Worm (Caenorhabditis elegans) whole organism, mixed stage, embryonic: ENCODE data around the gene K05D4.9.

ENCODE experiments used
- ceh-83 ChIP-seq: fragments of 200-800 bp; sonication (Bioruptor generic); optimal IDR thresholded peaks from 2 replicates; lab custom pipeline; 2018; ENCODE audit warnings: mild to moderate bottlenecking, missing genetic modification characterization, missing compliant biosample characterization
- cnd-1 ChIP-seq: fragments of 200-800 bp; sonication (Bioruptor generic); optimal IDR thresholded peaks from 2 replicates; lab custom pipeline; 2018; ENCODE audit warnings: mild to moderate bottlenecking, missing genetic modification characterization, missing compliant biosample characterization
- lin-13 ChIP-seq: fragments of 150-350 bp; optimal IDR thresholded peaks from 2 replicates; lab custom pipeline; 2014; ENCODE audit warnings: missing biosample characterization, missing genetic modification characterization
- lin-32 ChIP-seq: fragments of 200-800 bp; sonication (Bioruptor generic); optimal IDR thresholded peaks from 2 replicates; lab custom pipeline; 2018; ENCODE audit warnings: mild to moderate bottlenecking, missing genetic modification characterization, missing compliant biosample characterization
- nhr-237 ChIP-seq: fragments of 150-350 bp; optimal IDR thresholded peaks from 2 replicates; lab custom pipeline; 2014; ENCODE audit warnings: missing biosample characterization, missing genetic modification characterization
- nhr-76 ChIP-seq: sonication (generic microtip); optimal IDR thresholded peaks from 2 replicates; lab custom pipeline; 2017; ENCODE audit warnings: missing biosample characterization, missing genetic modification characterization
- snpc-4 ChIP-seq: fragments of 150-350 bp; optimal IDR thresholded peaks from 2 replicates; lab custom pipeline; 2014; ENCODE audit warnings: missing biosample characterization, missing genetic modification characterization
- unc-39 ChIP-seq: fragments of 150-350 bp; optimal IDR thresholded peaks from 2 replicates; lab custom pipeline; 2014; ENCODE audit warnings: missing biosample characterization, missing genetic modification characterization
- unc-62 ChIP-seq: fragments of 150-350 bp; optimal IDR thresholded peaks from 2 replicates; lab custom pipeline; 2014; ENCODE audit warnings: missing biosample characterization, missing genetic modification reagents, missing genetic modification characterization
- ztf-11 ChIP-seq: fragments of 150-350 bp; optimal IDR thresholded peaks from 2 replicates; lab custom pipeline; 2014; ENCODE audit warnings: missing biosample characterization, missing genetic modification characterization

DNA sequence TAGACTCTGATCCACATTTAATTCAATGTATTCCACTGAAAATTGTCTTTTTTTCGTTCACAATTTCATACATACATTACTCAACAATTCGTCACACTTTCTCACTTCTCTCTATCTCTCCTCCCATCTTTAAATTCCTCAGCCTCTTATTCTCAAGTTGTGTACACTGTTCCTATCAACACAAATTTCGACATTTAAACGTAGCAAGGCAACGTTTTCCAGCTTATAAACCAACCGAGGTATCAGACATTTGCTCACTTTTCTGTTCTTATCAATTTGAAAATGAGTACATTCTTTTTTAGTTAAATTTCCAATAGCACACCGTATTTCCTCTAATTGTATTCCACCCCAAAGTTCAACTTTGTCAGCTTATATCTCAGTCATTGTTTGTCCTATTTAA, 50.7 kb downstream of the K05D4.9 start, which contains the start of gene skr-3:
- TF ChIP-seq snpc-4, result no peak
- no peak for TF ChIP-seq lin-32
- no peak for TF ChIP-seq unc-62
- no peak for TF ChIP-seq nhr-237 (tag; lab: Kevin White, UChicago)
- TF ChIP-seq unc-39, result no peak
- TF ChIP-seq nhr-76 (tag; lab: Kevin White, UChicago), result no peak
- no peak for TF ChIP-seq ztf-11
- no peak for TF ChIP-seq lin-13 (tag; lab: Kevin White, UChicago)
- TF ChIP-seq cnd-1 (tag; lab: Kevin White, UChicago), result no peak
- no peak for TF ChIP-seq ceh-83 (GFP tag; lab: Kevin White, UChicago)
